Fruit fly (Drosophila melanogaster) whole organism, embryonic: ENCODE data around the gene cmb.

Experiments
- CG11247 ChIP-seq: fragments of 200-800 bp; sonication (Bioruptor generic); IDR thresholded peaks from 2 replicates; pipeline ENCODE4 v1.3.6; 2022; ENCODE audit warnings: missing biosample characterization, missing genetic modification characterization
- CG14014 ChIP-seq: fragments of 200-800 bp; sonication (Bioruptor generic); IDR thresholded peaks from 2 replicates; pipeline ENCODE4 v1.3.6; 2022; ENCODE audit warnings: missing biosample characterization, missing genetic modification characterization
- CG9876 ChIP-seq: fragments of 200-800 bp; sonication (Bioruptor generic); optimal IDR thresholded peaks from 2 replicates; lab custom pipeline; 2016; ENCODE audit warnings: missing biosample characterization, missing genetic modification characterization
- ara ChIP-seq: fragments of 200-800 bp; sonication (Bioruptor generic); IDR thresholded peaks from 2 replicates; pipeline ENCODE4 v1.3.6; 2022; ENCODE audit warnings: missing biosample characterization, missing genetic modification characterization
- klu ChIP-seq: fragments of 200-800 bp; sonication (Bioruptor generic); IDR thresholded peaks from 2 replicates; pipeline ENCODE4 v1.3.6; 2022; ENCODE audit warnings: missing biosample characterization, missing genetic modification characterization
- vfl ChIP-seq: fragments of 200-800 bp; sonication (Bioruptor generic); optimal IDR thresholded peaks from 2 replicates; lab custom pipeline; 2016; ENCODE audit warnings: missing biosample characterization, missing genetic modification characterization

- no peak for TF ChIP-seq CG9876 (GFP tag; lab: Kevin White, UChicago)
- TF ChIP-seq ara (GFP tag; lab: Robert Waterston, UW): no peak
- TF ChIP-seq CG14014 (GFP tag; lab: Robert Waterston, UW): no peak
- no peak for TF ChIP-seq vfl (GFP tag; lab: Kevin White, UChicago)
- TF ChIP-seq klu (GFP tag; lab: Robert Waterston, UW): no peak
- no peak for TF ChIP-seq CG11247 (GFP tag; lab: Robert Waterston, UW)
Observed at dm6 chr3L:13489193-13489752, 46.9 kb downstream of the cmb start.
